Worm (Caenorhabditis elegans): ENCODE measurements around the gene mls-2.
A peak's percentile ranks its signal among the peaks of the same experiment; 100 is the strongest.

The mls-2 gene

DNA sequence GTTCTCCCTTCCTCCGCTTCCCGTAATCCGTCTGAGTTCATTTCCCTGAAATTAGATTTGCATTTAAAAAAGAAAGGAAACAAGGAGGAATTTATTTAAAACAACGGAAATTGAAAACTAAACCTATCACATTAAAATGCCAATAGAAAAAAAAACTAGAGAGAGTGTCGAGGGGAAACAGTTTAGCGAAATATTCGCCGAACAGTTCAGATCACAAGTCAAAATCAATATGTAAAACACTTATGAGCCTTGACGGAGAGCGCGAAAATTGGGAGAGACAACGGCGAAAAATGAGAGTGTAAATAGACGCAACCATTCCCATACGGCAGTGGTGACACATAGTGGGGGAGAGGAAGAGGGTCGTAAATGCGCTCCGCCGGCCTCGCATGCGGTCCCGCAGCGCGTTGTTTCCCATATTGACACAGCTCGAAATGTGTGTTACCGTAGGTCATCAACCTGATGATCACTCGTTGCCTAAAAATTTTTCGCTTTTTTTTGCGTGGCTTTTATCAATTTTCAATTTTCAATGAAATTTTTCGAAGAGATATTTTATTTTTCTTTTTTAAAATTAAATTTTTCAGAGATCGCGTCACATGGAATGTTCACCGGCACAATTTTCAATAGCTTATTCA, 49.6 kb downstream of the mls-2 start, which contains the start of the genes dnj-14 and glit-1 (continued):
- peak; percentile 86 for TF ChIP-seq isw-1 (GFP tag; IDR thresholded peaks at IDR 0.05)
- no peak for TF ChIP-seq pqm-1 (tag; optimal IDR thresholded peaks at IDR 0.05)
- peak; percentile 91 for TF ChIP-seq jun-1 (tag; optimal IDR thresholded peaks at IDR 0.05)
- TF ChIP-seq nhr-84 (tag; optimal IDR thresholded peaks at IDR 0.05) = no peak
- peak; percentile 84 to 90 for TF ChIP-seq lin-35 (GFP tag; optimal IDR thresholded peaks at IDR 0.05)
- peak; percentile 92 for TF ChIP-seq C16A3.4 (tag; optimal IDR thresholded peaks at IDR 0.05)
- TF ChIP-seq fos-1 (tag; optimal IDR thresholded peaks at IDR 0.05) = peak; percentile 78
- peak; percentile 78 to 96 (median 80) for TF ChIP-seq ceh-82 (tag; optimal IDR thresholded peaks at IDR 0.05)
- TF ChIP-seq nhr-77 (tag; optimal IDR thresholded peaks at IDR 0.05) = peak; percentile 93
- peak; percentile 93 for TF ChIP-seq nhr-85 (tag)
- TF ChIP-seq nhr-90 (tag; optimal IDR thresholded peaks at IDR 0.05; ENCODE audit: poor library complexity) = peak; percentile 82
- TF ChIP-seq F16B12.6 (tag; optimal IDR thresholded peaks at IDR 0.05) = peak; percentile 70
- TF ChIP-seq C34B4.2 (tag; optimal IDR thresholded peaks at IDR 0.05) = no peak
- no peak for TF ChIP-seq sptf-1 (tag; optimal IDR thresholded peaks at IDR 0.05)
- peak; percentile 71 for TF ChIP-seq unc-130 (tag; optimal IDR thresholded peaks at IDR 0.05)
- TF ChIP-seq lin-14 (GFP tag; optimal IDR thresholded peaks at IDR 0.05) = peak; percentile 94
- peak; percentile 93 for TF ChIP-seq skn-1 (tag; optimal IDR thresholded peaks at IDR 0.05)
- peak; percentile 89 for TF ChIP-seq swsn-7 (tag; optimal IDR thresholded peaks at IDR 0.05)
- peak; percentile 19 for TF ChIP-seq aha-1 (tag; optimal IDR thresholded peaks at IDR 0.05)
- no peak for TF ChIP-seq unc-30 (tag; optimal IDR thresholded peaks at IDR 0.05)
- peak; percentile 31 for TF ChIP-seq mef-2 (tag; optimal IDR thresholded peaks at IDR 0.05)
- no peak for TF ChIP-seq tlp-1 (tag; optimal IDR thresholded peaks at IDR 0.05)
- peak; percentile 92 for TF ChIP-seq lin-15B (tag; optimal IDR thresholded peaks at IDR 0.05)
- peak; percentile 90 for TF ChIP-seq tbx-2 (tag; optimal IDR thresholded peaks at IDR 0.05)
- TF ChIP-seq ces-1 (GFP tag; optimal IDR thresholded peaks at IDR 0.05) = no peak
- TF ChIP-seq elt-3 (tag; optimal IDR thresholded peaks at IDR 0.05) = peak in 3 of 6 experiments; percentile 52 to 86 (median 66)
- no peak for TF ChIP-seq ceh-63 (GFP tag; optimal IDR thresholded peaks at IDR 0.05)
- peak in 1 of 2 experiments; percentile 4 for TF ChIP-seq egl-27 (tag; optimal IDR thresholded peaks at IDR 0.05)
- peak; percentile 25 for TF ChIP-seq C04F5.9 (tag; optimal IDR thresholded peaks at IDR 0.05)
- TF ChIP-seq nhr-237 (tag; optimal IDR thresholded peaks at IDR 0.05) = peak; percentile 39
- TF ChIP-seq lin-39 (tag; optimal IDR thresholded peaks at IDR 0.05) = peak; percentile 14
- peak; percentile 74 for TF ChIP-seq unc-86 (tag; optimal IDR thresholded peaks at IDR 0.05)
- peak; percentile 83 for TF ChIP-seq dsc-1 (tag; optimal IDR thresholded peaks at IDR 0.05)
- peak; percentile 9 for TF ChIP-seq ceh-8 (GFP tag; optimal IDR thresholded peaks at IDR 0.05)
- TF ChIP-seq nhr-71 (tag; optimal IDR thresholded peaks at IDR 0.05) = peak; percentile 92
- TF ChIP-seq unc-62 (GFP tag; optimal IDR thresholded peaks at IDR 0.05) = no peak
- peak; percentile 38 for TF ChIP-seq snpc-4 (tag; optimal IDR thresholded peaks at IDR 0.05)
- peak; percentile 91 for TF ChIP-seq nhr-20 (tag; optimal IDR thresholded peaks at IDR 0.05)
- peak; percentile 28 for TF ChIP-seq egl-13 (tag; optimal IDR thresholded peaks at IDR 0.05)
- peak; percentile 26 for TF ChIP-seq sup-37 (GFP tag; optimal IDR thresholded peaks at IDR 0.05)
- peak; percentile 21 for TF ChIP-seq zip-4 (GFP tag; optimal IDR thresholded peaks at IDR 0.05)
- TF ChIP-seq ztf-11 (tag; optimal IDR thresholded peaks at IDR 0.05) = peak in 1 of 2 experiments; percentile 70
- TF ChIP-seq grh-1 (GFP tag; IDR thresholded peaks at IDR 0.05) = peak; percentile 73
- peak; percentile 88 for TF ChIP-seq fkh-8 (tag; optimal IDR thresholded peaks at IDR 0.05)
- peak; percentile 66 for TF ChIP-seq irx-1 (tag; optimal IDR thresholded peaks at IDR 0.05)
- TF ChIP-seq sox-4 (tag; optimal IDR thresholded peaks at IDR 0.05) = no peak
- peak; percentile 95 for TF ChIP-seq snu-23 (GFP tag; optimal IDR thresholded peaks at IDR 0.05)
- peak; percentile 95 for TF ChIP-seq xbp-1 (tag; optimal IDR thresholded peaks at IDR 0.05)
- TF ChIP-seq lin-13 (GFP tag; optimal IDR thresholded peaks at IDR 0.05) = peak; percentile 80
- no peak for TF ChIP-seq alr-1 (tag; optimal IDR thresholded peaks at IDR 0.05; ENCODE audit: borderline replicate concordance)
- TF ChIP-seq efl-1 (optimal IDR thresholded peaks at IDR 0.05) = peak; percentile 76 to 86
- peak; percentile 59 to 96 for TF ChIP-seq efl-1 (GFP tag; optimal IDR thresholded peaks at IDR 0.05 in 1 of 2)
- no peak for TF ChIP-seq nhr-28 (tag; optimal IDR thresholded peaks at IDR 0.05)

Measured in whole organism, L1 larva.